Fruit fly (Drosophila melanogaster): ENCODE results near the gene Jhbp14.
A peak's percentile ranks its signal among the peaks of the same experiment; 100 is the strongest.
"Not testable (repeated sequence)": the region's sequence is repeated elsewhere in the genome, so short reads cannot be mapped to it uniquely, and the experiment has no call there.

Gene Jhbp14

DNA sequence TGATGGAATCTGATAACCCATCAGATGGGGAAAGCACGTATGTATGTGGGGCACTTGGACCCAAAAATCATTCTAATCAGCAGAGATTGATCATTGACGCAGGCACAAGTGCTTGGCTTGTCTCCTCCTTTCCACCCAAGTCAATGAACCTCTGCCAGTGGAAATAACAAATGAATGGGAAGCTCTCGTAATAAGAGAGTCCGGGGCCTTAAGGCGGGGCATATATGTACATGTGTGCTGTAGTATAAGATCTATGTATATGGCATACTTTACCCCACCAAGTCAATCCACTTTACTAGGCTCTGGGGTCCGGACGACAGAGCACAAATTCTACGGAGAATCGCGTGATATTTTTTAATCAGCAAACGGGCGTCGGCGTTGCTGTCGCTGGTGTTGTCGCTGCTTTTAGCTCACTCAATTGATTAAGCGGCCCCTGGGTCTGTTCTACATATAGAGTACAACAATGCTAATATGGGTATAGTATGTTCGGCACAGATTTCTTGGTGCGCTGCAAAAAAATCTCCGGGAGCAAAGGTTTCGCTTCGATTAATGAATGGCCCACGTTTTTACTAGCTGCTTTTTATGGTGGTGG is 30.1 kb upstream of the Jhbp14 start:
- peak; percentile 42 for TF ChIP-seq h (GFP tag; optimal IDR thresholded peaks at IDR 0.05)
- no peak for TF ChIP-seq dl (GFP tag; optimal IDR thresholded peaks at IDR 0.05; ENCODE audit: insufficient read depth in 1 of 2, partially characterized antibody in 2 of 2)
- no peak for TF ChIP-seq pan (optimal IDR thresholded peaks at IDR 0.05)
- peak; percentile 13 for TF ChIP-seq OdsH (GFP tag; optimal IDR thresholded peaks at IDR 0.05)
- no peak for TF ChIP-seq brk (GFP tag; optimal IDR thresholded peaks at IDR 0.05)
- TF ChIP-seq Abd-B (GFP tag; optimal IDR thresholded peaks at IDR 0.05), result no peak
- TF ChIP-seq Hnf4 (GFP tag; optimal IDR thresholded peaks at IDR 0.05), result peak; percentile 22
- no peak for TF ChIP-seq HLH106 (tag; optimal IDR thresholded peaks at IDR 0.05)
- TF ChIP-seq Sp1 (GFP tag; optimal IDR thresholded peaks at IDR 0.05), result no peak
- no peak for TF ChIP-seq psq (GFP tag; optimal IDR thresholded peaks at IDR 0.05)
- TF ChIP-seq GATAd (GFP tag; optimal IDR thresholded peaks at IDR 0.05), result no peak
- no peak for TF ChIP-seq Hr78 (GFP tag; optimal IDR thresholded peaks at IDR 0.05)
- TF ChIP-seq ey (GFP tag; optimal IDR thresholded peaks at IDR 0.05), result no peak
- peak; percentile 33 for TF ChIP-seq br (GFP tag; optimal IDR thresholded peaks at IDR 0.05)
- no peak for TF ChIP-seq Rel (GFP tag; optimal IDR thresholded peaks at IDR 0.05)
- TF ChIP-seq Rel (tag; optimal IDR thresholded peaks at IDR 0.05), result peak; percentile 83
- TF ChIP-seq rgr (GFP tag; optimal IDR thresholded peaks at IDR 0.05), result peak; percentile 8
- TF ChIP-seq fru (GFP tag; optimal IDR thresholded peaks at IDR 0.05), result no peak
- no peak for TF ChIP-seq sage (GFP tag; optimal IDR thresholded peaks at IDR 0.05)
- TF ChIP-seq CrebA (GFP tag; optimal IDR thresholded peaks at IDR 0.05; ENCODE audit: borderline replicate concordance), result no peak
- TF ChIP-seq usp (GFP tag; optimal IDR thresholded peaks at IDR 0.05), result no peak
- TF ChIP-seq sv (GFP tag; optimal IDR thresholded peaks at IDR 0.05), result no peak
- TF ChIP-seq Hr83 (GFP tag; optimal IDR thresholded peaks at IDR 0.05; ENCODE audit: poor library complexity, severe bottlenecking), result peak; percentile 0

DNA sequence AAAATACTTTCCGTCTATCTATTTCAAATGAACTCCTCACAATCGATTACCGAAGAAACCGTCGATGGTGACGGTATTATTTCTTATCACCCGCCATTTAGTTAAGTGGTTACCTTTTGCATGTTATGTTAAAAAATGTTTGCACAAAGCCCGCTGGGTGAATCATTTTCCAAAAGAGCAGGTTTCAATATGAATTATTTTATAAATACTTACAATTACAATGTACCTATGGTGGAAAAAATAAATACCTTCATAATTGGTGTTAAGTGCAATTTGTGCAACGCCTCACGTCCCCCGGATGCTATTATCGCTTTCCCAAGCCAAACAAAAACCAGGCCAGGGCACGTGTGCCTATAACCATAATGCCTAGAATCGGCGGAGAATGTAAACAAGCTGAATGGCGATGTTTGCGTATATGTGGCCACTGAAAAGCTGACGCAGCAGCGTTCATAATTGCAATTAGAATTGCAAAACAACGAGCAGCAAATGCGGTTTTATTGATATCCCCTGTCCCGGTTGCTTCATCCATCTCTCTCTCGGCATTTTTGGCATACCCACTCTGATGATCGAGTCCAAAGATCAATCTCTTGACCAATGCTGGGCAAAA is 29.3 kb upstream of the Jhbp14 start:
- TF ChIP-seq psq (GFP tag; optimal IDR thresholded peaks at IDR 0.05), result no peak
- no peak for TF ChIP-seq jim (GFP tag; optimal IDR thresholded peaks at IDR 0.05)
- no peak for TF ChIP-seq brk (GFP tag; optimal IDR thresholded peaks at IDR 0.05)
- TF ChIP-seq CG32264 (GFP tag; optimal IDR thresholded peaks at IDR 0.05), result no peak
- no peak for TF ChIP-seq woc (GFP tag; optimal IDR thresholded peaks at IDR 0.05)
- TF ChIP-seq HLH106 (tag; optimal IDR thresholded peaks at IDR 0.05), result no peak
- TF ChIP-seq Dif (GFP tag; optimal IDR thresholded peaks at IDR 0.05; ENCODE audit: partially characterized antibody), result no peak
- TF ChIP-seq Sp1 (GFP tag; optimal IDR thresholded peaks at IDR 0.05), result no peak
- TF ChIP-seq foxo (GFP tag; optimal IDR thresholded peaks at IDR 0.05), result no peak

DNA sequence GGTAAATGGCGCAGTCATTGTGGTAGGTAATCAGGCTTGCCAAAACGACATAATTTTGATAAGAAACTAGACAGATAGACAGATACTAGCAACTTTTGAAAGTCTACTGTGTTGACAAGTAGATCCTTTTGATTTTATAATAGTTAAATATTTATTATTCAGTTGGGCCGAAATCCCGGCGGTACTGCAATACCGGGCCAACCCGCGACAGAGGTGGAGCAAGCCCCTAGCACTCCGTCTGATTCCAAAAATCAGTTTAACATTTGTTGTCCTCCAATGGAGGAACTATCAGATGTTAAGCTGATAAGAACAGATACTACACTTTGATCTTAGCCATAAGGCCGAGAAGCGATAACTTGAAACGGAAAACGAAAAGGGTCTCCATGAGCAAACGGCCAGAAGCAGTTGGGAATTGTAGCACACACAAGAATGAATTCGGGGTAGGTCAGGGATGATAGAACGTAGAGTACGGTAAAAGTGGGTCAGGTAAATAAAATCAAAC is 24.5 kb upstream of the Jhbp14 start, which contains the start of gene CG15482:
CG15482 (minus strand) TSS at position 51 of the 502 bp plus-strand sequence.
- TF ChIP-seq jim, CG32264, sage (GFP tag; optimal IDR thresholded peaks at IDR 0.05): not testable (repeated sequence)

DNA sequence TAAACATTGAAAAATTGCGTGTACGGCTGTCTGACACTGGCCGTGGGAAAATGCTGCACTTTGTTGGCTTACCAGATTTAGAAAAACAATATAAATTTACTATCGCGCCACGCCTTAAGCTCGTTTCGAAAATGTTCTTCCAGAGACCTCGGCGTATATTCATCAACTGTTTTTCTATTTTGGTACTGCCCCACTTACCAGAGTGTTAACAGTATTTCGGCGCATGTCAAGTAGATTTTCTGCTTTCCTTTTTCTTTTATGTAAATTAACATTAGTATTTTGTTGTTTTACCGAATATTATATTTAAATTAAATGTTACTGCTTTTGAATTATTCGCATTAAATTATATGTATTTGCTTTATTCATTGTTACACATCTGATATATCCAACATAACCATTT is 21.3 kb upstream of the Jhbp14 start, which contains the start of gene kek4:
kek4 (minus strand) TSS at position 341 of the 400 bp plus-strand sequence.
- no peak for TF ChIP-seq h (GFP tag; optimal IDR thresholded peaks at IDR 0.05)
- no peak for TF ChIP-seq Rel (GFP tag; optimal IDR thresholded peaks at IDR 0.05)
- peak; percentile 69 for TF ChIP-seq Rel (tag; optimal IDR thresholded peaks at IDR 0.05)

DNA sequence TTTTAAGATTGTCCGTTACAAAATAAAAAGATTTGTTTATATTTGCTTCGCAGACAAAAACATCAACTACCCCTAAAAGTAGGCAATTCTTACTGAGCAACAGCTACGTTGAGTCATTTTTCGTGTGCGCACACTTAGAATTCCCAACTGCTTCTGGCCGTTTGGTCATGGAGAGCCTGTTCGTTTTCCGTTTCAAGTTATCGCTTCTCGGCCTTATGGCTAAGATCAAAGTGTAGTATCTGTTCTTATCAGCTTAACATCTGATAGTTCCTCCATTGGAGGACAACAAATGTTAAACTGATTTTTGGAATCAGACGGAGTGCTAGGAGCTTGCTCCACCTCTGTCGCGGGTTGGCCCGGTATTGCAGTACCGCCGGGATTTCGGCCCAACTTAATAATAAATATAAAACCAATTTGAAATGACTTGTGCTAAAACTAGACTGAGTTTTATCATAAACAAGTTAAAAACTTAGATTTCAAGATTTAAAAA is 20.6 kb upstream of the Jhbp14 start:
- TF ChIP-seq Hr83 (GFP tag; optimal IDR thresholded peaks at IDR 0.05; ENCODE audit: poor library complexity, severe bottlenecking), result peak; percentile 2
- TF ChIP-seq h (GFP tag; optimal IDR thresholded peaks at IDR 0.05), result peak; percentile 77
- TF ChIP-seq ey (GFP tag; optimal IDR thresholded peaks at IDR 0.05), result peak; percentile 6
- TF ChIP-seq HLH106 (tag; optimal IDR thresholded peaks at IDR 0.05), result peak; percentile 43
- TF ChIP-seq foxo (GFP tag; optimal IDR thresholded peaks at IDR 0.05), result peak in 1 of 2 experiments; percentile 61
- TF ChIP-seq Hnf4 (GFP tag; optimal IDR thresholded peaks at IDR 0.05), result peak; percentile 82
- TF ChIP-seq jim (GFP tag; optimal IDR thresholded peaks at IDR 0.05), result peak; percentile 26
- TF ChIP-seq OdsH (GFP tag; optimal IDR thresholded peaks at IDR 0.05), result peak; percentile 25
- TF ChIP-seq psq (GFP tag; optimal IDR thresholded peaks at IDR 0.05), result peak; percentile 9
- peak; percentile 55 for TF ChIP-seq woc (GFP tag; optimal IDR thresholded peaks at IDR 0.05)
- TF ChIP-seq Myc (optimal IDR thresholded peaks at IDR 0.05), result peak; percentile 5
- TF ChIP-seq fru (GFP tag; optimal IDR thresholded peaks at IDR 0.05), result peak; percentile 69
- peak; percentile 64 for TF ChIP-seq br (GFP tag; optimal IDR thresholded peaks at IDR 0.05)
